Fruit fly (Drosophila melanogaster): ENCODE measurements around the gene Atg17.

Atg17 gene

dm6 chr3R:5696384-5696783 is 26.9 kb downstream of the Atg17 start (continued):
- TF ChIP-seq unc-4 (GFP tag; IDR thresholded peaks at IDR 0.05; ENCODE audit: partially characterized antibody): no peak
- TF ChIP-seq CG3847 (GFP tag; IDR thresholded peaks at IDR 0.05): no peak
- peak; percentile 25 for TF ChIP-seq Deaf1 (tag; optimal IDR thresholded peaks at IDR 0.05)
- no peak for TF ChIP-seq HLHmδ (GFP tag; optimal IDR thresholded peaks at IDR 0.05)
- TF ChIP-seq Dbx (GFP tag; IDR thresholded peaks at IDR 0.05): no peak
- TF ChIP-seq CG1529 (GFP tag; optimal IDR thresholded peaks at IDR 0.05): no peak
- no peak for TF ChIP-seq CG2120 (GFP tag; optimal IDR thresholded peaks at IDR 0.05)
- 0 out of 2 replicates have a peak, but pooled peaks have one; percentile 20 for TF ChIP-seq CG4360 (GFP tag; IDR thresholded peaks at IDR 0.05)
- TF ChIP-seq CG34376 (GFP tag; optimal IDR thresholded peaks at IDR 0.05): peak; percentile 57
- TF ChIP-seq HmgZ (tag; optimal IDR thresholded peaks at IDR 0.05): no peak
- no peak for TF ChIP-seq Six4 (GFP tag; optimal IDR thresholded peaks at IDR 0.05)
- TF ChIP-seq pfk (GFP tag; optimal IDR thresholded peaks at IDR 0.05): peak; percentile 22
- 0 out of 4 replicates have a peak, but pooled peaks have one; percentile 19 for TF ChIP-seq chinmo (GFP tag; IDR thresholded peaks at IDR 0.05; ENCODE audit: partially characterized antibody)
- TF ChIP-seq CG11093 (GFP tag; IDR thresholded peaks at IDR 0.05): no peak
- peak; percentile 12 for TF ChIP-seq CG12071 (GFP tag; optimal IDR thresholded peaks at IDR 0.05)
- TF ChIP-seq zen2 (GFP tag; IDR thresholded peaks at IDR 0.05; ENCODE audit: partially characterized antibody): no peak
- no peak for TF ChIP-seq dan (GFP tag; IDR thresholded peaks at IDR 0.05)
- no peak for TF ChIP-seq eyg (GFP tag; optimal IDR thresholded peaks at IDR 0.05)
- TF ChIP-seq schlank (tag; optimal IDR thresholded peaks at IDR 0.05): no peak
- no peak for TF ChIP-seq Dref (GFP tag; IDR thresholded peaks at IDR 0.05)
- no peak for TF ChIP-seq CG18011 (GFP tag; optimal IDR thresholded peaks at IDR 0.05)
- no peak for TF ChIP-seq CG8478 (optimal IDR thresholded peaks at IDR 0.05)
- peak; percentile 65 for TF ChIP-seq Ets97D (GFP tag; optimal IDR thresholded peaks at IDR 0.05)
- TF ChIP-seq CG9817 (tag; optimal IDR thresholded peaks at IDR 0.05): no peak
- TF ChIP-seq CG18599 (GFP tag; optimal IDR thresholded peaks at IDR 0.05): peak; percentile 48
- TF ChIP-seq CrebB (tag; optimal IDR thresholded peaks at IDR 0.05): no peak
- no peak for TF ChIP-seq seq (GFP tag; IDR thresholded peaks at IDR 0.05)
- TF ChIP-seq CG15011 (GFP tag; optimal IDR thresholded peaks at IDR 0.05): no peak
- no peak for TF ChIP-seq salm (tag; optimal IDR thresholded peaks at IDR 0.05)
- TF ChIP-seq NfI (GFP tag; optimal IDR thresholded peaks at IDR 0.05): no peak
- no peak for TF ChIP-seq CG14965 (GFP tag; optimal IDR thresholded peaks at IDR 0.05; ENCODE audit: borderline replicate concordance)
- TF ChIP-seq ci (GFP tag; IDR thresholded peaks at IDR 0.05): peak; percentile 67
- TF ChIP-seq Dip2 (GFP tag; IDR thresholded peaks at IDR 0.05): no peak
- no peak for TF ChIP-seq hbn (GFP tag; IDR thresholded peaks at IDR 0.05; ENCODE audit: partially characterized antibody)
- no peak for TF ChIP-seq Nf-YC (tag; optimal IDR thresholded peaks at IDR 0.05)
- no peak for TF ChIP-seq Mes4 (GFP tag; optimal IDR thresholded peaks at IDR 0.05)
- TF ChIP-seq CG42726 (GFP tag; IDR thresholded peaks at IDR 0.05; ENCODE audit: partially characterized antibody): no peak
- no peak for TF ChIP-seq fd3F (GFP tag; optimal IDR thresholded peaks at IDR 0.05)
- no peak for TF ChIP-seq CG7357 (GFP tag; IDR thresholded peaks at IDR 0.05)
- no peak for TF ChIP-seq CG4424 (GFP tag; optimal IDR thresholded peaks at IDR 0.05)
- TF ChIP-seq CG13775 (GFP tag; optimal IDR thresholded peaks at IDR 0.05): no peak
- TF ChIP-seq Awh (GFP tag; IDR thresholded peaks at IDR 0.05): no peak
- no peak for TF ChIP-seq vfl (GFP tag; optimal IDR thresholded peaks at IDR 0.05)
- TF ChIP-seq Rx (GFP tag; IDR thresholded peaks at IDR 0.05): no peak
- TF ChIP-seq CG3838 (GFP tag; optimal IDR thresholded peaks at IDR 0.05): no peak
- no peak for TF ChIP-seq CG15479 (GFP tag; optimal IDR thresholded peaks at IDR 0.05)
- TF ChIP-seq slou (GFP tag; optimal IDR thresholded peaks at IDR 0.05): no peak
- no peak for TF ChIP-seq ATbp (GFP tag; optimal IDR thresholded peaks at IDR 0.05)
- TF ChIP-seq lmd (GFP tag; IDR thresholded peaks at IDR 0.05): no peak
- TF ChIP-seq Bdp1 (GFP tag; optimal IDR thresholded peaks at IDR 0.05): no peak
- TF ChIP-seq CG14441 (GFP tag; IDR thresholded peaks at IDR 0.05): no peak
- peak; percentile 62 for TF ChIP-seq phol (tag; optimal IDR thresholded peaks at IDR 0.05)
